Fruit fly (Drosophila melanogaster) S2 (cell line): ENCODE results near the gene CG13692.

Source experiments
- CG8478 ChIP-seq: fragments of >200 bp; optimal IDR thresholded peaks from 2 replicates; lab custom pipeline; 2018
- CTCF ChIP-seq, 2 experiments: fragments of >200 bp; optimal IDR thresholded peaks; 2 replicates each; lab custom pipeline; 2018

DNA sequence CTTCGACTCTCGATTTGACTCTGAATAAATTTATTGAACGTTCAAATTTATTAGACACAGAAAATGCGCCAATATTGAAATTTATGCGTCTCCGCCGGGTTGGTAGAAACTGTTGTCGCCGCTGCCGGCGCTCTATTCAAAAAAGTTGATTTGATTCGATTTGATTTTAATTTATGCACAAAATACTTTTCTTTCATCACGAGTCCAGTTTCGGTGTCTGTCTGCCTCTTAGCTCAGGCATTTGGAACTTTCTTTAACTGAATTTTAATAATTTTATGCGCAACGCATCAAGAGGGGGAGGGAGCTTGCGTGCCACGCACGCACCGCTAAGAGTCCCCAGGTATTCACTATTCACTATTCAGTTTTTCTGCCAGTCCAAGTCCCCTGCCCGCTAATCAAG lies 15.9 kb downstream of the CG13692 start:
- no peak for TF ChIP-seq CG8478
- no peak for TF ChIP-seq CTCF (optimal IDR thresholded peaks at IDR 0.05; lab: Kevin White, UChicago)
